Worm (Caenorhabditis elegans) whole organism, L4 larva: ENCODE results near the gene anp-1.

ENCODE experiments used
- D1046.2 ChIP-seq: fragments of 200-800 bp; sonication (Bioruptor generic); IDR thresholded peaks from 2 replicates; pipeline ENCODE4 v1.3.6; 2022; ENCODE audit warnings: missing genetic modification characterization, missing compliant biosample characterization
- F10B5.3 ChIP-seq: sonication (generic microtip); optimal IDR thresholded peaks from 2 replicates; lab custom pipeline; 2016; ENCODE audit warnings: mild to moderate bottlenecking, missing genetic modification characterization, missing compliant biosample characterization
- Y5F2A.4 ChIP-seq: fragments of 200-800 bp; sonication (Bioruptor generic); optimal IDR thresholded peaks from 2 replicates; lab custom pipeline; 2018; ENCODE audit warnings: mild to moderate bottlenecking, missing genetic modification characterization, missing compliant biosample characterization
- aha-1 ChIP-seq: fragments of 150-350 bp; peaks from one replicate; lab custom pipeline; 2014; ENCODE audit warnings: missing biosample characterization, missing genetic modification characterization
- ceh-20 ChIP-seq: fragments of 200-800 bp; sonication (Bioruptor generic); IDR thresholded peaks from 2 replicates; pipeline ENCODE4 v1.3.6; 2022; ENCODE audit warnings: missing genetic modification reagents, missing genetic modification characterization, missing compliant biosample characterization
- ceh-44 ChIP-seq: fragments of 200-800 bp; sonication (Bioruptor generic); IDR thresholded peaks from 2 replicates; pipeline ENCODE4 v1.3.6; 2022; ENCODE audit warnings: missing genetic modification reagents, missing genetic modification characterization, missing compliant biosample characterization
- ces-1 ChIP-seq: fragments of 150-350 bp; sonication (generic microtip); optimal IDR thresholded peaks from 4 replicates; lab custom pipeline; 2014; ENCODE audit warnings: missing biosample characterization, missing genetic modification reagents, missing genetic modification characterization
- daf-16 ChIP-seq, 3 experiments: sonication (generic microtip); optimal IDR thresholded peaks; 2 replicates each; lab custom pipeline; 2016 to 2017; ENCODE audit warnings: missing genetic modification characterization in 3 of 3, missing genetic modification reagents in 3 of 3, mild to moderate bottlenecking in 2 of 3, missing compliant biosample characterization in 2 of 3, missing biosample characterization in 1 of 3, moderate library complexity in 1 of 3
- daf-19 ChIP-seq: fragments of 200-800 bp; sonication (Bioruptor generic); conservative IDR thresholded peaks from 2 replicates; pipeline ENCODE4 v1.3.6; 2022; ENCODE audit warnings: missing genetic modification characterization, missing compliant biosample characterization
- dmd-6 ChIP-seq: fragments of 200-800 bp; sonication (Bioruptor generic); IDR thresholded peaks from 2 replicates; pipeline ENCODE4 v1.3.6; 2022; ENCODE audit warnings: missing genetic modification reagents, missing genetic modification characterization, missing compliant biosample characterization
- dpl-1 ChIP-seq: fragments of 150-350 bp; optimal IDR thresholded peaks from 2 replicates; lab custom pipeline; 2014; ENCODE audit warnings: missing biosample characterization, missing genetic modification reagents, missing genetic modification characterization
- dve-1 ChIP-seq: sonication (generic microtip); optimal IDR thresholded peaks from 2 replicates; lab custom pipeline; 2017; ENCODE audit warnings: antibody characterized with exemption, mild to moderate bottlenecking, missing genetic modification characterization, missing compliant biosample characterization; ENCODE audit not compliant: insufficient read depth
- hif-1 ChIP-seq, 2 experiments: sonication (generic microtip); optimal IDR thresholded peaks; 2 replicates each; lab custom pipeline; 2016 to 2017; ENCODE audit warnings: missing compliant biosample characterization in 2 of 2, missing genetic modification characterization in 2 of 2, missing genetic modification reagents in 2 of 2, missing genotype in 2 of 2, mild to moderate bottlenecking in 1 of 2
- hlh-11 ChIP-seq: fragments of 200-800 bp; sonication (Bioruptor generic); optimal IDR thresholded peaks from 2 replicates; lab custom pipeline; 2018; ENCODE audit warnings: mild to moderate bottlenecking, missing genetic modification characterization, missing compliant biosample characterization
- hmg-1.1 ChIP-seq: fragments of 200-800 bp; sonication (Bioruptor generic); IDR thresholded peaks from 2 replicates; pipeline ENCODE4 v1.3.6; 2022; ENCODE audit warnings: missing genetic modification reagents, missing genetic modification characterization, missing compliant biosample characterization
- lin-1 ChIP-seq: fragments of 200-800 bp; sonication (Bioruptor generic); IDR thresholded peaks from 2 replicates; pipeline ENCODE4 v1.3.6; 2022; ENCODE audit warnings: missing genetic modification reagents, missing genetic modification characterization, missing compliant biosample characterization
- lin-39 ChIP-seq: fragments of 150-350 bp; optimal IDR thresholded peaks from 2 replicates; lab custom pipeline; 2014; ENCODE audit warnings: missing biosample characterization, missing genetic modification reagents, missing genetic modification characterization
- mes-2 ChIP-seq: sonication (generic microtip); optimal IDR thresholded peaks from 2 replicates; lab custom pipeline; 2016; ENCODE audit warnings: missing genotype, mild to moderate bottlenecking, missing genetic modification characterization, missing compliant biosample characterization; ENCODE audit not compliant: poor library complexity, severe bottlenecking
- mxl-2 ChIP-seq: fragments of 200-800 bp; sonication (Bioruptor generic); conservative IDR thresholded peaks from 2 replicates; pipeline ENCODE4 v1.3.6; 2022; ENCODE audit warnings: missing genetic modification reagents, missing genetic modification characterization, missing compliant biosample characterization
- nhr-25 ChIP-seq: sonication (generic microtip); optimal IDR thresholded peaks from 2 replicates; lab custom pipeline; 2017; ENCODE audit warnings: missing genetic modification characterization, mild to moderate bottlenecking, missing compliant biosample characterization, antibody characterized with exemption, moderate library complexity, borderline replicate concordance; ENCODE audit not compliant: insufficient read depth
- nhr-28 ChIP-seq: fragments of 150-350 bp; optimal IDR thresholded peaks from 2 replicates; lab custom pipeline; 2014; ENCODE audit warnings: missing biosample characterization, missing genetic modification characterization
- nhr-77 ChIP-seq: fragments of 150-350 bp; optimal IDR thresholded peaks from 2 replicates; lab custom pipeline; 2014; ENCODE audit warnings: missing biosample characterization, missing genetic modification characterization
- php-3 ChIP-seq: fragments of 200-800 bp; sonication (Bioruptor generic); IDR thresholded peaks from 2 replicates; pipeline ENCODE4 v1.3.6; 2022; ENCODE audit warnings: missing genetic modification reagents, missing genetic modification characterization, missing compliant biosample characterization
- pqm-1 ChIP-seq: sonication (generic microtip); optimal IDR thresholded peaks from 2 replicates; lab custom pipeline; 2017; ENCODE audit warnings: missing biosample characterization, missing genetic modification characterization
- rbr-2 ChIP-seq: sonication (generic microtip); optimal IDR thresholded peaks from 2 replicates; lab custom pipeline; 2016; ENCODE audit warnings: missing genotype, missing genetic modification characterization, missing compliant biosample characterization
- saeg-2 ChIP-seq: fragments of 200-800 bp; sonication (Bioruptor generic); IDR thresholded peaks from 2 replicates; pipeline ENCODE4 v1.3.6; 2022; ENCODE audit warnings: missing genetic modification reagents, missing genetic modification characterization, missing compliant biosample characterization
- sdz-12 ChIP-seq: fragments of 200-800 bp; sonication (Bioruptor generic); optimal IDR thresholded peaks from 2 replicates; lab custom pipeline; 2018; ENCODE audit warnings: mild to moderate bottlenecking, missing genetic modification characterization, missing compliant biosample characterization
- unc-62 ChIP-seq, 3 experiments: fragments of 150-350 bp in 1 of 3; sonication (generic microtip); optimal IDR thresholded peaks in 2 of 3; peaks in 1 of 3; 1 replicate in 1 of 3; 2 replicates in 2 of 3; lab custom pipeline; 2014 to 2017; ENCODE audit warnings: missing biosample characterization in 3 of 3, missing genetic modification characterization in 3 of 3, missing genetic modification reagents in 3 of 3, missing genotype in 1 of 3
- zfp-2 ChIP-seq: sonication (generic microtip); optimal IDR thresholded peaks from 2 replicates; lab custom pipeline; 2016; ENCODE audit warnings: mild to moderate bottlenecking, missing genetic modification characterization, missing compliant biosample characterization

Gene anp-1

DNA sequence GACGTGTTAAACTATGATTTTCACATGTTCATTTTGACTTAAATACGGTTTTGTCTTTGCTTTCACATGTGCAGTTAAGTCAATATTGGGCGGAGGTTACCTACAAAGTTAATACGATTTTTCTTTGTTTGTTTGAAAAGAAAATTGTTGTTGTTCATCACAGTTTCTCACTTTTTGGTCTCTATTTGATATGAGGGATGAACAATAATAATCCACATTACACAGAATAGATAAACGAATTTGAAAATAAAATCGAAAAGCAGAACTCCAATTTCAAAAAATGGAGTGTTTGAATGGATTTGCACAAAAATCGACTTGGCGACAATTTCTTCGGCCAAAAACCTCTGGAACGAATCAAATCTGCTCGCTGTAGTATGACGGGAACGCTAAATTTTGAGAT is 47.5 kb downstream of the anp-1 start, which contains the start of gene ttr-29:
ttr-29 (minus strand) TSS at position 101 of the 400 bp plus-strand sequence.
- peak in 1 of 2 experiments; percentile 18 for TF ChIP-seq unc-62 (GFP tag; optimal IDR thresholded peaks at IDR 0.05 in 1 of 2; lab: Kevin White, UChicago)
- TF ChIP-seq unc-62 (tag; optimal IDR thresholded peaks at IDR 0.05; lab: Kevin White, UChicago) = no peak
- no peak for TF ChIP-seq ces-1 (GFP tag; lab: Kevin White, UChicago)
- TF ChIP-seq, all 104 proteins: peak for 1

DNA sequence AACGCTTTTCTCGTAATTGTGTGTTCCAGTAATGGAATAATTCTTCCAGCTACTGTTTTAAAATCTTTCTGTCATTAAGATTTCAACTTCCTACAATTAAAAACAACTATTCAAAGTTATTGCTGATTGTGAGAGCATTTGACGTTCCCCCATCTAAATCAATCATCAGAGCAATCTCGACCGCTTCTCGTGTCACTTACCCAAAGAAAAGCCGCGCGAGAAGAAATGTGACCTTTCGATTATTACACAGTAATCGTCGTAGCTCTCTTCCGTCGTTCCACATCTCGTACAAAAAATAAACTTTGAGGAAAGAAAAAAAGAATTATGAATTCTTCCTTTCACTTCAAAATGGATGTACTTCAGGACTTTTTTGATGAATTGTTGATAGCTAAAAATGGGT is 48.2 kb downstream of the anp-1 start:
- no peak for TF ChIP-seq mxl-2 (GFP tag; lab: Robert Waterston, UW)
- no peak for TF ChIP-seq hlh-11 (tag; lab: Kevin White, UChicago)
- TF ChIP-seq lin-1 (GFP tag; lab: Robert Waterston, UW) = no peak
- TF ChIP-seq hif-1 (tag; optimal IDR thresholded peaks at IDR 0.05; lab: Kevin White, UChicago) = no peak
- TF ChIP-seq daf-19 (GFP tag; lab: Robert Waterston, UW) = no peak
- no peak for TF ChIP-seq dpl-1 (GFP tag; lab: Kevin White, UChicago)
- no peak for TF ChIP-seq unc-62 (GFP tag; optimal IDR thresholded peaks at IDR 0.05 in 1 of 2; lab: Kevin White, UChicago)
- no peak for TF ChIP-seq unc-62 (tag; optimal IDR thresholded peaks at IDR 0.05; lab: Kevin White, UChicago)
- TF ChIP-seq lin-39 (tag; lab: Kevin White, UChicago) = no peak
- TF ChIP-seq F10B5.3 = no peak
- no peak for TF ChIP-seq mes-2 (tag; lab: Kevin White, UChicago)
- TF ChIP-seq pqm-1 (tag; lab: Kevin White, UChicago) = no peak
- no peak for TF ChIP-seq ceh-44 (GFP tag; lab: Robert Waterston, UW)
- TF ChIP-seq D1046.2 (GFP tag; lab: Robert Waterston, UW) = no peak
- TF ChIP-seq rbr-2 (tag; lab: Kevin White, UChicago) = no peak

DNA sequence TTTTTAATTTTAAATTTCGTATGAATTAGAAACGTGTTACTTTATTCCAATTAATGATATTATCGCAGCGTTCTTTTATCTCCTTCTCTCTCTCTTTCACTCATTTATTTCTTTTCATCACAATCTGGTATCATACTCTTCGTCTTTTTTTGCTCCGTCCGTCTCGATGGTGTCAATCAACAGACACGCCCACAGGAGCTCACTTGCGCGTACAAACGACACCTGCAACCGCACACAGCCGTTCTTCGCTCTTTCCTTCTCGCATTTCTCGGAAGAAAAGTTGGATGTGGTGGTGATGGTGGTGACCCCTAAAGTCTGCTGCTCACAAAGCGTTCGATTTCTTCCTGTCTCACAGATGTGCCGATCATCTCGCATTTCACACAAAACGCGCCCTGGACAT is 49.4 kb downstream of the anp-1 start:
- TF ChIP-seq saeg-2 = peak; percentile 70; the same call in 1 of the 2 replicates
- TF ChIP-seq dmd-6 (GFP tag; lab: Robert Waterston, UW) = peak; percentile 80
- 0 out of 2 replicates have a peak, but pooled peaks have one; percentile 19 for TF ChIP-seq hmg-1.1
- peak; percentile 65 for TF ChIP-seq aha-1
- no peak for TF ChIP-seq zfp-2 (tag; lab: Kevin White, UChicago)
- peak; percentile 53 for TF ChIP-seq hlh-11 (tag; lab: Kevin White, UChicago)
- TF ChIP-seq D1046.2 (GFP tag; lab: Robert Waterston, UW) = no peak
- no peak for TF ChIP-seq mxl-2 (GFP tag; lab: Robert Waterston, UW)
- TF ChIP-seq nhr-25 (tag; lab: Kevin White, UChicago) = no peak
- peak; percentile 6 for TF ChIP-seq dve-1 (tag; lab: Kevin White, UChicago)
- TF ChIP-seq, all 104 proteins: peak for 6

DNA sequence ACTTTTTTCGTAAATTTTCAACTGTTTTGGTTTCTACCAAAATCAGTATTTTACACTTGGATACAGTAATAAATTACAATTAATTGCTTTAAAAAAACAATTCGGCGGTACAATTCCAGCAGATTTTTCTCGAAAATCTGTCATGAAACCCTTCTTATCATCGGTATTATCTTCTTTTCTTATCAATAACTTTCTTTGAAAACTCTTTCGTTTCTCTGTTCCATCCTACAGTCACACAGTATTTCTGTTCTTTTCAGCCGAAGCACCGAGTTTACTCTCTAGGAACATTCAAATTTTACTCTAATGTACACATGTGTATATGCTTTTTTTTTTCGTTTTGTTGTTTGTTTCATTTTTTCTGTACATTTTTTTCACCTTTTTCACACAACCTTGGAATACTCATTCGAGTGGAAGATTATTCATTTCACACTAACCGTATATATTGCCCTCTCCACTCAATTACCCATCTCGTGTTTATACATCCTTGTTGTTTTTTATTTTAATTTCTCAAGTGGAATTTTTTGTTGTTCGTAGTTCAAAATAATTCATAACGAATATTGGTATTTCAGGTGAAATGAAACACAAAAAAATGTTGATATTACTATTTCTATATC is 50.4 kb downstream of the anp-1 start, which contains the start of gene nid-1:
nid-1 (plus strand) TSS at position 564 of the 614 bp plus-strand sequence.
- peak; percentile 76 for TF ChIP-seq dmd-6 (GFP tag; lab: Robert Waterston, UW)
- no peak for TF ChIP-seq ceh-44 (GFP tag; lab: Robert Waterston, UW)
- 0 out of 2 replicates have a peak, but pooled peaks have one; percentile 41 for TF ChIP-seq ceh-20 (GFP tag; lab: Robert Waterston, UW)
- TF ChIP-seq Y5F2A.4 (GFP tag; lab: Kevin White, UChicago) = no peak
- TF ChIP-seq daf-16 (GFP tag; optimal IDR thresholded peaks at IDR 0.05; lab: Kevin White, UChicago) = no peak
- TF ChIP-seq daf-16 (tag; optimal IDR thresholded peaks at IDR 0.05; lab: Kevin White, UChicago) = peak; percentile 96
- TF ChIP-seq nhr-77 (tag; lab: Kevin White, UChicago) = peak; percentile 16
- TF ChIP-seq nhr-28 (tag; lab: Kevin White, UChicago) = peak; percentile 51
- peak; percentile 67 for TF ChIP-seq dve-1 (tag; lab: Kevin White, UChicago)
- peak; percentile 64 for TF ChIP-seq hlh-11 (tag; lab: Kevin White, UChicago)
- no peak for TF ChIP-seq sdz-12
- peak; percentile 93 for TF ChIP-seq php-3 (GFP tag; lab: Robert Waterston, UW)
- TF ChIP-seq pqm-1 (tag; lab: Kevin White, UChicago) = peak; percentile 51
- TF ChIP-seq unc-62 (GFP tag; optimal IDR thresholded peaks at IDR 0.05 in 1 of 2; lab: Kevin White, UChicago) = peak in 1 of 2 experiments; percentile 29
- TF ChIP-seq unc-62 (tag; optimal IDR thresholded peaks at IDR 0.05; lab: Kevin White, UChicago) = no peak
- TF ChIP-seq, all 104 proteins: peak for 10
